Worm (Caenorhabditis elegans) whole organism, L3 larva: ENCODE data around the gene mec-4.
A peak's percentile ranks its signal among the peaks of the same experiment; 100 is the strongest.

ENCODE experiments used
- R02D3.7 ChIP-seq: fragments of 150-350 bp; optimal IDR thresholded peaks from 2 replicates; lab custom pipeline; 2014; ENCODE audit warnings: missing biosample characterization, missing genetic modification characterization
- ZK546.5 ChIP-seq: sonication (generic microtip); optimal IDR thresholded peaks from 2 replicates; lab custom pipeline; 2017; ENCODE audit warnings: missing biosample characterization, missing genetic modification characterization
- aly-2 ChIP-seq: fragments of 150-350 bp; optimal IDR thresholded peaks from 2 replicates; lab custom pipeline; 2014; ENCODE audit warnings: missing biosample characterization, missing genetic modification characterization
- ama-1 ChIP-seq: fragments of 150-350 bp; optimal IDR thresholded peaks from 2 replicates; lab custom pipeline; 2018
- ceh-16 ChIP-seq: sonication (generic microtip); optimal IDR thresholded peaks from 2 replicates; lab custom pipeline; 2017; ENCODE audit warnings: missing biosample characterization, missing genetic modification characterization
- ceh-28 ChIP-seq: fragments of 150-350 bp; optimal IDR thresholded peaks from 2 replicates; lab custom pipeline; 2014; ENCODE audit warnings: missing biosample characterization, missing genetic modification reagents, missing genetic modification characterization
- ceh-9 ChIP-seq: sonication (generic microtip); optimal IDR thresholded peaks from 2 replicates; lab custom pipeline; 2018; ENCODE audit warnings: missing biosample characterization, missing genetic modification characterization
- daf-12 ChIP-seq: fragments of 150-350 bp; optimal IDR thresholded peaks from 2 replicates; lab custom pipeline; 2014; ENCODE audit warnings: missing biosample characterization, missing genetic modification reagents, missing genetic modification characterization
- egl-27 ChIP-seq: sonication (generic microtip); optimal IDR thresholded peaks from 4 replicates; lab custom pipeline; 2017; ENCODE audit warnings: missing biosample characterization, missing genetic modification reagents, missing genetic modification characterization
- egl-5 ChIP-seq: fragments of 150-350 bp; optimal IDR thresholded peaks from 2 replicates; lab custom pipeline; 2017; ENCODE audit warnings: missing biosample characterization, missing genetic modification reagents, missing genetic modification characterization, inconsistent platforms
- elt-1 ChIP-seq: fragments of 150-350 bp; optimal IDR thresholded peaks from 2 replicates; lab custom pipeline; 2014; ENCODE audit warnings: missing biosample characterization, missing genetic modification characterization
- elt-2 ChIP-seq: sonication (generic microtip); optimal IDR thresholded peaks from 2 replicates; lab custom pipeline; 2016; ENCODE audit warnings: missing genetic modification reagents, mild to moderate bottlenecking, missing genetic modification characterization, missing compliant biosample characterization
- elt-3 ChIP-seq, 3 experiments: fragments of 150-350 bp in 1 of 3; sonication (generic microtip) in 2 of 3; optimal IDR thresholded peaks; 2 replicates in 2 of 3; 4 replicates in 1 of 3; lab custom pipeline; 2014 to 2017; ENCODE audit warnings: missing biosample characterization in 3 of 3, missing genetic modification characterization in 3 of 3
- eor-1 ChIP-seq, 2 experiments: fragments of 150-350 bp; optimal IDR thresholded peaks; 2 replicates each; lab custom pipeline; 2014 to 2018; ENCODE audit warnings: missing biosample characterization in 2 of 2, missing genetic modification characterization in 2 of 2
- fkh-10 ChIP-seq: sonication (generic microtip); optimal IDR thresholded peaks from 2 replicates; lab custom pipeline; 2017; ENCODE audit warnings: missing biosample characterization, missing genetic modification reagents, missing genetic modification characterization
- fkh-2 ChIP-seq: fragments of 150-350 bp; optimal IDR thresholded peaks from 2 replicates; lab custom pipeline; 2014; ENCODE audit warnings: missing biosample characterization, missing genetic modification reagents, missing genetic modification characterization
- hmg-11 ChIP-seq: sonication (generic microtip); optimal IDR thresholded peaks from 2 replicates; lab custom pipeline; 2016; ENCODE audit warnings: missing genetic modification characterization, missing compliant biosample characterization
- jun-1 ChIP-seq: fragments of 150-350 bp; optimal IDR thresholded peaks from 2 replicates; lab custom pipeline; 2014; ENCODE audit warnings: missing biosample characterization, missing genetic modification reagents, missing genetic modification characterization
- lin-15B ChIP-seq: fragments of 150-350 bp; optimal IDR thresholded peaks from 2 replicates; lab custom pipeline; 2014; ENCODE audit warnings: missing biosample characterization, missing genetic modification characterization
- lin-39 ChIP-seq: fragments of 150-350 bp; optimal IDR thresholded peaks from 2 replicates; lab custom pipeline; 2018; ENCODE audit warnings: missing biosample characterization, missing genetic modification reagents, missing genetic modification characterization
- lsy-12 ChIP-seq: sonication (generic microtip); optimal IDR thresholded peaks from 2 replicates; lab custom pipeline; 2016; ENCODE audit warnings: mild to moderate bottlenecking, missing genetic modification characterization, missing compliant biosample characterization
- mdl-1 ChIP-seq: fragments of 150-350 bp; optimal IDR thresholded peaks from 2 replicates; lab custom pipeline; 2014; ENCODE audit warnings: missing biosample characterization, missing genetic modification characterization
- mml-1 ChIP-seq: fragments of 150-350 bp; sonication (generic microtip); optimal IDR thresholded peaks from 3 replicates; lab custom pipeline; 2014; ENCODE audit warnings: missing biosample characterization, missing genetic modification characterization
- nfya-1 ChIP-seq: sonication (generic microtip); optimal IDR thresholded peaks from 2 replicates; lab custom pipeline; 2017; ENCODE audit warnings: missing genetic modification characterization, mild to moderate bottlenecking, missing compliant biosample characterization, antibody characterized with exemption, moderate library complexity; ENCODE audit not compliant: insufficient read depth
- nhr-11 ChIP-seq: fragments of 150-350 bp; optimal IDR thresholded peaks from 2 replicates; lab custom pipeline; 2014; ENCODE audit warnings: missing biosample characterization, missing genetic modification characterization
- nhr-12 ChIP-seq: fragments of 150-350 bp; optimal IDR thresholded peaks from 2 replicates; lab custom pipeline; 2014; ENCODE audit warnings: missing biosample characterization, missing genetic modification characterization
- nhr-23 ChIP-seq: fragments of 150-350 bp; optimal IDR thresholded peaks from 2 replicates; lab custom pipeline; 2014; ENCODE audit warnings: missing biosample characterization, missing genetic modification reagents, missing genetic modification characterization
- nhr-25 ChIP-seq: sonication (generic microtip); optimal IDR thresholded peaks from 2 replicates; lab custom pipeline; 2017; ENCODE audit warnings: missing biosample characterization, missing genetic modification characterization
- nhr-28 ChIP-seq: fragments of 150-350 bp; optimal IDR thresholded peaks from 2 replicates; lab custom pipeline; 2014; ENCODE audit warnings: missing biosample characterization, missing genetic modification characterization
- nhr-67 ChIP-seq: fragments of 150-350 bp; optimal IDR thresholded peaks from 2 replicates; lab custom pipeline; 2014; ENCODE audit warnings: missing biosample characterization, missing genetic modification characterization
- nhr-76 ChIP-seq: fragments of 150-350 bp; sonication (generic microtip); optimal IDR thresholded peaks from 5 replicates; lab custom pipeline; 2014; ENCODE audit warnings: missing biosample characterization, missing genetic modification characterization
- nhr-77 ChIP-seq: fragments of 150-350 bp; optimal IDR thresholded peaks from 2 replicates; lab custom pipeline; 2014; ENCODE audit warnings: missing biosample characterization, missing genetic modification characterization
- pha-4 ChIP-seq: fragments of 150-350 bp; optimal IDR thresholded peaks from 2 replicates; lab custom pipeline; 2014; ENCODE audit warnings: missing biosample characterization, missing genetic modification reagents, missing genetic modification characterization
- pqm-1 ChIP-seq: fragments of 150-350 bp; optimal IDR thresholded peaks from 2 replicates; lab custom pipeline; 2017; ENCODE audit warnings: missing biosample characterization, missing genetic modification characterization, inconsistent platforms
- sea-2 ChIP-seq: fragments of 150-350 bp; sonication (generic microtip); optimal IDR thresholded peaks from 4 replicates; lab custom pipeline; 2014; ENCODE audit warnings: missing biosample characterization, missing genetic modification reagents, missing genetic modification characterization
- skn-1 ChIP-seq: fragments of 150-350 bp; optimal IDR thresholded peaks from 2 replicates; lab custom pipeline; 2014; ENCODE audit warnings: missing biosample characterization, missing genetic modification characterization
- tbx-2 ChIP-seq: sonication (generic microtip); optimal IDR thresholded peaks from 2 replicates; lab custom pipeline; 2016; ENCODE audit warnings: mild to moderate bottlenecking, missing genetic modification characterization, missing compliant biosample characterization
- unc-39 ChIP-seq: sonication (generic microtip); optimal IDR thresholded peaks from 4 replicates; lab custom pipeline; 2017; ENCODE audit warnings: missing biosample characterization, missing genetic modification characterization
- unc-62 ChIP-seq: fragments of 150-350 bp; sonication (generic microtip); optimal IDR thresholded peaks from 4 replicates; lab custom pipeline; 2014; ENCODE audit warnings: missing biosample characterization, missing genetic modification reagents, missing genetic modification characterization
- zag-1 ChIP-seq: fragments of 150-350 bp; optimal IDR thresholded peaks from 2 replicates; lab custom pipeline; 2014; ENCODE audit warnings: missing biosample characterization, missing genetic modification characterization
- ztf-11 ChIP-seq: fragments of 150-350 bp; optimal IDR thresholded peaks from 2 replicates; lab custom pipeline; 2014; ENCODE audit warnings: missing biosample characterization, missing genetic modification characterization

The mec-4 gene

DNA sequence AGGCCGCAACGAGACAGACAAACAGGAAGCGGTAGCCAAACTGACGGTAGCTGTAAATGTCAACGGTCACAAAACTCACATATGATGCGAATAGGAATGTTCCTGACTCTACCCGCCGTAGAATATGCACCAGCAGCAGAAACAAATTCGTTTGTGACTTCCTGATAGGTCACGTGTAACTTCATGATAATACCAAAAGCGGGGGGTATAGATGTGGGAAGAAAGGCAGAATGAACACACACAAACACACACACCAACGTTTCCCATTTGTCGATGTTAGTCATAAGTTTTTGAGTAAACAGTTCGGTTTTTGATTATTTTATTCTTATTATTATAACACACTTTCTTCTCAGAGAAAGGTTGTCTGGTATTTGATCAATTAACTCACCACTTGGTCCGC lies 6.2 kb upstream of the mec-4 start:
- TF ChIP-seq pqm-1 (tag; lab: Kevin White, UChicago) (peak; percentile 82), ceh-9 (tag; lab: Kevin White, UChicago) (no peak), nhr-77 (tag; lab: Kevin White, UChicago) (no peak), ceh-16 (tag; lab: Kevin White, UChicago) (no peak), nhr-12 (tag; lab: Kevin White, UChicago) (no peak), R02D3.7 (tag; lab: Kevin White, UChicago) (no peak), jun-1 (peak; percentile 33), elt-1 (tag; lab: Kevin White, UChicago) (no peak), mml-1 (tag; lab: Kevin White, UChicago) (no peak), fkh-10 (GFP tag; lab: Kevin White, UChicago) (no peak), nhr-25 (tag; lab: Kevin White, UChicago) (no peak), nhr-67 (tag; lab: Kevin White, UChicago) (no peak), elt-2 (tag; lab: Kevin White, UChicago) (peak; percentile 82), pha-4 (tag; lab: Kevin White, UChicago) (peak; percentile 82)

DNA sequence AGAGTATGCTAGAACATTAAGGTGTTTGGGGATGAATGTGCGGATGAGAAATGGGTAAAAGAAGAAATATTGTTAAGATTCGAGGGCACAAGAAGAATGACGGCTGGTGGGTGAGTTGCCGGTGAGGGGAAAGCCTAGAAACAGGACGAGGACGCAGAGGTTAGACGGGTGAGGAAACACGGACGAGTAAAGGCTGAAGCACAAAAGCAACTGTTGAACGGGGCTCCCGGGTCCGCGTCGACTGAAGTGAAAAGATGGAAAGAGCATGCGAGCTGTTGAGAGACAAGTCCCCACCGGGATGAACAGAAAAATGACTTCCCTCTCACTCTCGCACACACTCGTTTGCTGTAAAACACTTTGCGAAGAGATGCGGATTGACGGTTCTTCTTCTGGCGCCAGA lies 5.1 kb upstream of the mec-4 start:
- TF ChIP-seq lin-39 (peak; percentile 19), nfya-1 (tag; lab: Kevin White, UChicago) (no peak)

DNA sequence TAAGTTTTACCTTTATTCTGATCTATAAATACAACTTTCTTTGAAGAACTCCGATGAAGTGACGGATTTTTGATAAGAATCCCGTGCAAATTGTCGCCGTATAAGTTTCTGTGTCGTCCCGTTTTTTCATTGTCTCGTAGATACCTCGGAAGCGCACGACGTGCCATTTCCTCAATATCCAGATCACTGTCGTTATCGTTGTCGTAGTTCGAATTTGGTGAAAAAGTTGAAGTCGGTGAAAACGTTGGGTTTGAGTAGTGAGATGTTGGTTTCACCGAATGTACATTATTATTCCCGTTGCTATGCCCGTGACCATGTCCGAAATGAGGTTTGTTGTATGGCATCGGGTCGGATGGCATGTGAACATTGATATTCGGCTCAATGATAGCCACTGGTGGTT lies 2.8 kb upstream of the mec-4 start:
- TF ChIP-seq ztf-11 (tag; lab: Kevin White, UChicago) (no peak), jun-1 (no peak), aly-2 (no peak), fkh-10 (GFP tag; lab: Kevin White, UChicago) (no peak), ama-1 (lab: Kevin White, UChicago) (no peak), nfya-1 (tag; lab: Kevin White, UChicago) (no peak), tbx-2 (tag; lab: Kevin White, UChicago) (no peak), unc-39 (tag; lab: Kevin White, UChicago) (no peak), daf-12 (no peak), eor-1 (tag; optimal IDR thresholded peaks at IDR 0.05; lab: Kevin White, UChicago) (no peak), ceh-16 (tag; lab: Kevin White, UChicago) (no peak), nhr-25 (tag; lab: Kevin White, UChicago) (no peak), pqm-1 (tag; lab: Kevin White, UChicago) (no peak), ceh-28 (tag; lab: Kevin White, UChicago) (no peak), egl-27 (tag; lab: Kevin White, UChicago) (no peak), lin-39 (no peak), nhr-67 (tag; lab: Kevin White, UChicago) (no peak)

DNA sequence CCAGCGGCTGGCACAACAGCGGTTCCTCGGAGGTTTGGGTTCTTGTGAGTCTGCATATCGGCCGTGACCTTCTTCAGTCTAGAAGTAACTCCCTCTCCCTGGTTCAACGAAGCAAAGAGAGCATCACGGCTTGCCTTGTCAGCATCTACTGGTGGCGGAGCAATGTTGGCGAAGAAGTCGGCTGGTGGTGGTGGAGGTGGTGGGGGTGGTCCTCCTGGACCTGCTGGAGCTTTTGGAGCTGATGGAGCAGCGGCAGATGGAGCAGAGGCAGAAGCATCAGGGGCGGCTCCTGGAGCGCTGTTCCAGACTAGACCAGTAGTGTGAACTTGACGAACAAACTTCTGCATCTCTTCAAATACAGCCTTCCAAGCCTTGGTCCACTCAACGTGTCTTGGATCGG lies 1.6 kb upstream of the mec-4 start:
- TF ChIP-seq lsy-12 (tag; lab: Kevin White, UChicago) (no peak), egl-5 (tag; lab: Kevin White, UChicago) (no peak), nhr-76 (no peak), nhr-28 (no peak), fkh-10 (GFP tag; lab: Kevin White, UChicago) (no peak)

DNA sequence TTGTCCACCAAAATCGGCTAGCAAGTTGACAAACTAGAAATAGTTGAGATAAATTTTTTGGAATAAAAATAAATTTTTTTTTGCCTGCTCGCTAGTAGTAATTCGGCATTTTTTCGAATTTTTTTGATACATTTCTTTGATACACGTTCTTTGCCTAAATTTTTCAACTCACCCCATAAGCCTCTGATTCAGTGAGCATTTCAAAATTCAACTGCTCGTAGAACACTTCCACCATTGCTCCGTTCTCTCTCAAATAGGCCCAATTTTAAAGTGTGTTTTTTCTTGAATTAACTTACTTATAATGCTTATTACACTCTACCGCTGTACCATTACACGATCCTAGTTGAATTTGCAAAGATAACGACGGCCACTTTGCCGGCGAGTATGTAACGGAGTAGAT lies 3.4 kb downstream of the mec-4 start:
- TF ChIP-seq ceh-16 (tag; lab: Kevin White, UChicago) (no peak), zag-1 (no peak), ama-1 (lab: Kevin White, UChicago) (peak; percentile 7), elt-2 (tag; lab: Kevin White, UChicago) (peak; percentile 5)

DNA sequence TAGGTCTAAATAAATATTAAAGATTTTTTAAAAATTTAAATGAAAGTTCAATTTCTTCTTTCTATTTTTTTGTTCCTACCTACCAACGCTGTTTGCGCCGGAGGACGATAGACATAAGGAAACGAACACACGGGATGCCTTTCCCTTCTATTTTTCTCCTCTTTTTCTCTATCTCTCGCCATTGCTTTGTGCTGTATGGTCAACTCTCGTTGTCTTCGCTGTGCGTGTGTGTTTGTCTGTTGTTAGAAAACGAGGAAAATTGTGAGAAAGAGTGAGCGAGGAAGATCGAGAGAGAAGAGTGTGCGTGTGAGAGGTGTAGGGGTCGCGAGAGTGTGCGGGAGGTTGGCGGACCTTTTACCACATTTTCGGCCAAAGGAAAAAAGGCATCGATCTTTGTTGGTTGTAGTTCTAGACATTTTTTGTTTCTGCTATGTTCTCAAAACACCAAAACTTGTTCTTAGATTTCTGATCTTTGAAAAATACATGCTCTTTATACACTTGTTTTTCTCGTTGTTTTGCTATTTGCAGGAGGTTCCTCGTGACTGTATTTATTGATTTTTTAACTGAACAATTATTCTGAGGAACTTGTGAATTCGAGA lies 7.8 kb downstream of the mec-4 start:
- TF ChIP-seq mdl-1 (tag; lab: Kevin White, UChicago) (no peak), nhr-23 (peak; percentile 13), zag-1 (no peak), fkh-2 (tag; lab: Kevin White, UChicago) (no peak), egl-27 (tag; lab: Kevin White, UChicago) (no peak), elt-3 (tag; optimal IDR thresholded peaks at IDR 0.05; lab: Kevin White, UChicago) (no peak), hmg-11 (tag; lab: Kevin White, UChicago) (peak; percentile 89), lsy-12 (tag; lab: Kevin White, UChicago) (peak; percentile 10), mml-1 (tag; lab: Kevin White, UChicago) (no peak), pha-4 (tag; lab: Kevin White, UChicago) (peak; percentile 88), ceh-16 (tag; lab: Kevin White, UChicago) (no peak), nhr-28 (no peak), nhr-25 (tag; lab: Kevin White, UChicago) (peak; percentile 58), fkh-10 (GFP tag; lab: Kevin White, UChicago) (peak; percentile 30), skn-1 (tag; lab: Kevin White, UChicago) (no peak), nhr-11 (tag; lab: Kevin White, UChicago) (no peak), ZK546.5 (tag; lab: Kevin White, UChicago) (no peak), ztf-11 (tag; lab: Kevin White, UChicago) (no peak), nhr-77 (tag; lab: Kevin White, UChicago) (no peak), unc-62 (GFP tag; lab: Kevin White, UChicago) (no peak), sea-2 (GFP tag; lab: Kevin White, UChicago) (no peak), R02D3.7 (tag; lab: Kevin White, UChicago) (no peak), lin-15B (peak; percentile 22), nhr-76 (no peak)
